Worm (Caenorhabditis elegans) whole organism, young adult: ENCODE results near the gene kcnl-3.

Experiments
- F37B4.10 ChIP-seq: fragments of 200-800 bp; sonication (Bioruptor generic); IDR thresholded peaks from 2 replicates; pipeline ENCODE4 v1.3.6; 2022; ENCODE audit warnings: missing genetic modification characterization, missing compliant biosample characterization
- ZK185.1 ChIP-seq: sonication (generic microtip); optimal IDR thresholded peaks from 2 replicates; lab custom pipeline; 2016; ENCODE audit warnings: mild to moderate bottlenecking, missing genetic modification characterization, missing compliant biosample characterization; ENCODE audit not compliant: poor library complexity, severe bottlenecking
- ceh-100 ChIP-seq: fragments of 200-800 bp; sonication (Bioruptor generic); IDR thresholded peaks from 2 replicates; pipeline ENCODE4 v1.3.6; 2022; ENCODE audit warnings: missing genetic modification reagents, missing genetic modification characterization, missing compliant biosample characterization
- him-1 ChIP-seq: sonication (generic microtip); optimal IDR thresholded peaks from 2 replicates; lab custom pipeline; 2016; ENCODE audit warnings: missing genotype, missing genetic modification reagents, missing genetic modification characterization, missing compliant biosample characterization
- hlh-26 ChIP-seq: fragments of 200-800 bp; sonication (Bioruptor generic); conservative IDR thresholded peaks from 2 replicates; pipeline ENCODE4 v1.3.6; 2022; ENCODE audit warnings: missing genetic modification reagents, missing genetic modification characterization, missing compliant biosample characterization
- hmg-1.2 ChIP-seq: fragments of 200-800 bp; sonication (Bioruptor generic); IDR thresholded peaks from 2 replicates; pipeline ENCODE4 v1.3.6; 2022; ENCODE audit warnings: missing genetic modification reagents, missing genetic modification characterization, missing compliant biosample characterization
- hmg-20 ChIP-seq: fragments of 200-800 bp; sonication (Bioruptor generic); IDR thresholded peaks from 2 replicates; pipeline ENCODE4 v1.3.6; 2022; ENCODE audit warnings: missing genetic modification reagents, missing genetic modification characterization, missing compliant biosample characterization
- hrde-1 ChIP-seq: sonication (generic microtip); optimal IDR thresholded peaks from 2 replicates; lab custom pipeline; 2016; ENCODE audit warnings: missing genetic modification characterization, mild to moderate bottlenecking, missing compliant biosample characterization, moderate library complexity, missing genotype, missing genetic modification reagents, borderline replicate concordance
- lin-35 ChIP-seq, 3 experiments: fragments of 150-350 bp in 2 of 3; sonication (generic microtip) in 1 of 3; optimal IDR thresholded peaks; 2 replicates each; lab custom pipeline; 2014 to 2018; ENCODE audit warnings: missing biosample characterization in 3 of 3, missing genetic modification characterization in 3 of 3, missing genetic modification reagents in 3 of 3
- mxl-1 ChIP-seq: sonication (generic microtip); optimal IDR thresholded peaks from 2 replicates; lab custom pipeline; 2016; ENCODE audit warnings: missing genetic modification characterization, missing compliant biosample characterization
- nhr-120 ChIP-seq: fragments of 200-800 bp; sonication (Bioruptor generic); IDR thresholded peaks from 2 replicates; pipeline ENCODE4 v1.3.6; 2022; ENCODE audit warnings: missing genetic modification characterization, missing compliant biosample characterization
- repo-1 ChIP-seq: sonication (generic microtip); optimal IDR thresholded peaks from 2 replicates; lab custom pipeline; 2017; ENCODE audit warnings: mild to moderate bottlenecking, missing genetic modification characterization, missing compliant biosample characterization
- snpc-4 ChIP-seq, 5 experiments: fragments of 150-350 bp in 1 of 5; sonication (generic microtip) in 4 of 5; optimal IDR thresholded peaks; 2 replicates each; lab custom pipeline; 2014 to 2018; ENCODE audit warnings: missing genetic modification characterization in 5 of 5, missing biosample characterization in 3 of 5, antibody characterized with exemption in 2 of 5, mild to moderate bottlenecking in 2 of 5, missing compliant biosample characterization in 2 of 5, missing genotype in 2 of 5, moderate library complexity in 2 of 5, missing genetic modification reagents in 1 of 5
- tbx-9 ChIP-seq: sonication (generic microtip); optimal IDR thresholded peaks from 2 replicates; lab custom pipeline; 2016; ENCODE audit warnings: borderline replicate concordance, missing genetic modification characterization, inconsistent platforms, missing compliant biosample characterization

DNA sequence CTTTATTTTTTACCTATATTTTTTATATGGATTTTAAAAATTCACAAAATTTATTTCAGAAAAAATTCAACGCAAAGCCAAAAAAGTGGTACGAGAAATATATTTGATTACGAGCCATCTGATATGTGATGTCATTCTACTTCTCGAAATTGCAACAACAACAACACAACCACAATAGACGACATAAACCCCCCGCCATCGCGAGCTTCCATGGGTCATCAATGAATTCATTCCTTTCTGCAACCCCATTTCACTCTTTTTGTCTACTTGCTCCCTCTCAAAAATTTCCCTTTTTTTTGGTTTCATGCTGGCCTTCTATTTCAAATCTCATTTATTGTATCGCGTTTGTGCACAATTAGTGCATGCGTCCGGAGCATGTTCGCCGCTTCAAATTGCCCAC is 38.8 kb upstream of the kcnl-3 start:
- TF ChIP-seq tbx-9 (tag; lab: Kevin White, UChicago) (no peak), ceh-100 (GFP tag; lab: Robert Waterston, UW) (no peak), hrde-1 (tag; lab: Kevin White, UChicago) (no peak), snpc-4 (GFP tag; optimal IDR thresholded peaks at IDR 0.05; lab: Kevin White, UChicago) (no peak), snpc-4 (tag; optimal IDR thresholded peaks at IDR 0.05; lab: Kevin White, UChicago) (no peak), him-1 (tag; lab: Kevin White, UChicago) (no peak), lin-35 (GFP tag; optimal IDR thresholded peaks at IDR 0.05; lab: Kevin White, UChicago) (no peak), repo-1 (no peak), mxl-1 (tag; lab: Kevin White, UChicago) (no peak), ZK185.1 (no peak), F37B4.10 (GFP tag; lab: Robert Waterston, UW) (no peak), hmg-20 (GFP tag; lab: Robert Waterston, UW) (no peak), hmg-1.2 (GFP tag; lab: Robert Waterston, UW) (no peak), hlh-26 (GFP tag; lab: Robert Waterston, UW) (no peak), nhr-120 (GFP tag; lab: Robert Waterston, UW) (no peak)
